Fruit fly (Drosophila melanogaster) whole organism, prepupa: Measurements from ENCODE around the gene SF2.
A peak's percentile ranks its signal among the peaks of the same experiment; 100 is the strongest.

Experiments used
- Blimp-1 ChIP-seq: fragments of 200-800 bp; sonication (Bioruptor generic); optimal IDR thresholded peaks from 3 replicates; lab custom pipeline; 2017; ENCODE audit warnings: missing biosample characterization, missing genetic modification characterization, mild to moderate bottlenecking, moderate library complexity, missing genetic modification reagents
- CG10631 ChIP-seq: fragments of 200-800 bp; sonication (Bioruptor generic); optimal IDR thresholded peaks from 2 replicates; lab custom pipeline; 2016; ENCODE audit warnings: missing biosample characterization, missing genetic modification characterization
- CG11294 ChIP-seq: fragments of 200-800 bp; sonication (Bioruptor generic); IDR thresholded peaks from 2 replicates; pipeline ENCODE4 v1.3.6; 2022; ENCODE audit warnings: missing biosample characterization, missing genetic modification characterization
- CG11902 ChIP-seq: fragments of 200-800 bp; sonication (Bioruptor generic); optimal IDR thresholded peaks from 3 replicates; lab custom pipeline; 2016; ENCODE audit warnings: missing biosample characterization, missing genetic modification characterization
- CG15336 ChIP-seq: fragments of 200-800 bp; sonication (Bioruptor generic); IDR thresholded peaks from 2 replicates; pipeline ENCODE4 v1.3.6; 2022; ENCODE audit warnings: missing biosample characterization, missing genetic modification characterization
- CG1621 ChIP-seq: fragments of 200-800 bp; sonication (Bioruptor generic); optimal IDR thresholded peaks from 3 replicates; lab custom pipeline; 2018; ENCODE audit warnings: missing biosample characterization, mild to moderate bottlenecking, missing genetic modification characterization
- CG16779 ChIP-seq: fragments of 200-800 bp; sonication (Bioruptor generic); optimal IDR thresholded peaks from 3 replicates; lab custom pipeline; 2017; ENCODE audit warnings: missing biosample characterization, mild to moderate bottlenecking, missing genetic modification characterization
- CG3032 ChIP-seq: fragments of 200-800 bp; optimal IDR thresholded peaks from 2 replicates; lab custom pipeline; 2019; ENCODE audit warnings: missing biosample characterization, mild to moderate bottlenecking, missing genetic modification characterization, moderate library complexity
- CG3919 ChIP-seq: fragments of 200-800 bp; sonication (Bioruptor generic); optimal IDR thresholded peaks from 3 replicates; lab custom pipeline; 2016; ENCODE audit warnings: missing biosample characterization, missing genetic modification characterization
- CG4318 ChIP-seq: fragments of 200-800 bp; sonication (Bioruptor generic); optimal IDR thresholded peaks from 3 replicates; lab custom pipeline; 2017; ENCODE audit warnings: missing biosample characterization, mild to moderate bottlenecking, missing genetic modification characterization
- CG6163 ChIP-seq: fragments of 200-800 bp; sonication (Bioruptor generic); IDR thresholded peaks from 3 replicates; pipeline ENCODE4 v1.3.6; 2022; ENCODE audit warnings: missing biosample characterization, missing genetic modification characterization
- CG6276 ChIP-seq: fragments of 200-800 bp; sonication (Bioruptor generic); optimal IDR thresholded peaks from 2 replicates; lab custom pipeline; 2017; ENCODE audit warnings: missing biosample characterization, mild to moderate bottlenecking, missing genetic modification characterization
- CG6792 ChIP-seq: fragments of 200-800 bp; sonication (Bioruptor generic); optimal IDR thresholded peaks from 3 replicates; lab custom pipeline; 2016; ENCODE audit warnings: missing biosample characterization, missing genetic modification characterization
- CG6808 ChIP-seq: fragments of 200-800 bp; sonication (Bioruptor generic); optimal IDR thresholded peaks from 3 replicates; lab custom pipeline; 2017; ENCODE audit warnings: missing biosample characterization, missing genetic modification characterization, mild to moderate bottlenecking, moderate library complexity, missing genetic modification reagents
- CG8119 ChIP-seq: fragments of 200-800 bp; sonication (Bioruptor generic); IDR thresholded peaks from 3 replicates; pipeline ENCODE4 v1.3.6; 2022; ENCODE audit warnings: missing biosample characterization, missing genetic modification characterization
- CG8632 ChIP-seq: fragments of 200-800 bp; sonication (Bioruptor generic); optimal IDR thresholded peaks from 3 replicates; lab custom pipeline; 2016; ENCODE audit warnings: missing biosample characterization, missing genetic modification characterization
- CG9139 ChIP-seq: fragments of 200-800 bp; sonication (Bioruptor generic); optimal IDR thresholded peaks from 3 replicates; lab custom pipeline; 2017; ENCODE audit warnings: missing biosample characterization, mild to moderate bottlenecking, missing genetic modification characterization
- Eip75B ChIP-seq: fragments of 200-800 bp; sonication (Bioruptor generic); optimal IDR thresholded peaks from 3 replicates; lab custom pipeline; 2016; ENCODE audit warnings: missing biosample characterization, missing genetic modification characterization
- Eip78C ChIP-seq: fragments of 200-800 bp; sonication (Bioruptor generic); peaks from one replicate; lab custom pipeline; 2016; ENCODE audit warnings: missing biosample characterization, missing genetic modification characterization
- Eip93F ChIP-seq: fragments of 200-800 bp; sonication (Bioruptor generic); optimal IDR thresholded peaks from 2 replicates; lab custom pipeline; 2016; ENCODE audit warnings: missing biosample characterization, mild to moderate bottlenecking, missing genetic modification characterization
- Ets21C ChIP-seq: fragments of 200-800 bp; sonication (Bioruptor generic); optimal IDR thresholded peaks from 3 replicates; lab custom pipeline; 2016; ENCODE audit warnings: missing biosample characterization, missing genetic modification characterization
- Hr39 ChIP-seq: fragments of 200-800 bp; sonication (Bioruptor generic); optimal IDR thresholded peaks from 2 replicates; lab custom pipeline; 2016; ENCODE audit warnings: missing biosample characterization, missing genetic modification characterization
- Hr4 ChIP-seq: fragments of 200-800 bp; sonication (Bioruptor generic); optimal IDR thresholded peaks from 3 replicates; lab custom pipeline; 2016; ENCODE audit warnings: missing biosample characterization, missing genetic modification characterization
- Lpt ChIP-seq: fragments of 200-800 bp; sonication (Bioruptor generic); optimal IDR thresholded peaks from 3 replicates; lab custom pipeline; 2016; ENCODE audit warnings: missing biosample characterization, missing genetic modification characterization
- Met ChIP-seq: fragments of 200-800 bp; sonication (Bioruptor generic); optimal IDR thresholded peaks from 3 replicates; lab custom pipeline; 2016; ENCODE audit warnings: missing biosample characterization, missing genetic modification characterization
- Smox ChIP-seq: fragments of 200-800 bp; sonication (Bioruptor generic); optimal IDR thresholded peaks from 3 replicates; lab custom pipeline; 2016; ENCODE audit warnings: missing biosample characterization, missing genetic modification characterization
- Sox15 ChIP-seq: fragments of 200-800 bp; sonication (Bioruptor generic); optimal IDR thresholded peaks from 3 replicates; lab custom pipeline; 2016; ENCODE audit warnings: missing biosample characterization, missing genetic modification characterization
- achi ChIP-seq: fragments of 200-800 bp; sonication (Bioruptor generic); optimal IDR thresholded peaks from 3 replicates; lab custom pipeline; 2016; ENCODE audit warnings: missing biosample characterization, missing genetic modification characterization
- acj6 ChIP-seq: fragments of 200-800 bp; sonication (Bioruptor generic); optimal IDR thresholded peaks from 3 replicates; lab custom pipeline; 2016; ENCODE audit warnings: missing biosample characterization, missing genetic modification characterization
- cyc ChIP-seq: fragments of 200-800 bp; sonication (Bioruptor generic); optimal IDR thresholded peaks from 3 replicates; lab custom pipeline; 2016; ENCODE audit warnings: missing biosample characterization, missing genetic modification characterization
- dsx ChIP-seq: fragments of 200-800 bp; optimal IDR thresholded peaks from 3 replicates; lab custom pipeline; 2019; ENCODE audit warnings: missing biosample characterization, mild to moderate bottlenecking, missing genetic modification characterization, moderate library complexity; ENCODE audit not compliant: poor library complexity, severe bottlenecking
- eg ChIP-seq: fragments of 200-800 bp; sonication (Bioruptor generic); IDR thresholded peaks from 3 replicates; pipeline ENCODE4 v1.3.6; 2022; ENCODE audit warnings: missing biosample characterization, missing genetic modification characterization
- esn ChIP-seq: fragments of 200-800 bp; sonication (Bioruptor generic); optimal IDR thresholded peaks from 2 replicates; lab custom pipeline; 2016; ENCODE audit warnings: missing biosample characterization, mild to moderate bottlenecking, missing genetic modification characterization, moderate library complexity
- fkh ChIP-seq: fragments of 200-800 bp; sonication (Bioruptor generic); optimal IDR thresholded peaks from 3 replicates; lab custom pipeline; 2017; ENCODE audit warnings: missing biosample characterization, mild to moderate bottlenecking, missing genetic modification characterization, moderate library complexity
- lz ChIP-seq: fragments of 200-800 bp; sonication (Bioruptor generic); optimal IDR thresholded peaks from 3 replicates; lab custom pipeline; 2016; ENCODE audit warnings: missing biosample characterization, missing genetic modification characterization
- net ChIP-seq: fragments of 200-800 bp; sonication (Bioruptor generic); optimal IDR thresholded peaks from 3 replicates; lab custom pipeline; 2016; ENCODE audit warnings: missing biosample characterization, missing genetic modification characterization
- pdm3 ChIP-seq: fragments of 200-800 bp; sonication (Bioruptor generic); optimal IDR thresholded peaks from 3 replicates; lab custom pipeline; 2016; ENCODE audit warnings: missing biosample characterization, missing genetic modification characterization
- spab ChIP-seq: fragments of 200-800 bp; sonication (Bioruptor generic); optimal IDR thresholded peaks from 2 replicates; lab custom pipeline; 2017; ENCODE audit warnings: missing biosample characterization, mild to moderate bottlenecking, missing genetic modification characterization, missing genetic modification reagents
- ss ChIP-seq, 2 experiments: fragments of 200-800 bp; sonication (Bioruptor generic); optimal IDR thresholded peaks; 2 replicates in 1 of 2; 3 replicates in 1 of 2; lab custom pipeline; 2017 to 2018; ENCODE audit warnings: mild to moderate bottlenecking in 2 of 2, missing biosample characterization in 2 of 2, missing genetic modification characterization in 2 of 2, moderate library complexity in 1 of 2

Gene SF2

dm6 chr3R:16348289-16348688 is 6.5 kb upstream of the SF2 start:
- TF ChIP-seq esn (GFP tag; lab: Kevin White, UChicago) (no peak), Met (no peak), pdm3 (no peak), Hr39 (GFP tag; lab: Kevin White, UChicago) (no peak), net (GFP tag; lab: Kevin White, UChicago) (no peak), dsx (no peak), Blimp-1 (GFP tag; lab: Kevin White, UChicago) (no peak), CG6276 (no peak), CG3919 (GFP tag; lab: Kevin White, UChicago) (no peak)

dm6 chr3R:16347626-16348264 is 6.0 kb upstream of the SF2 start:
- TF ChIP-seq Eip75B (GFP tag; lab: Kevin White, UChicago) (no peak), fkh (peak; percentile 53), CG6808 (GFP tag; lab: Kevin White, UChicago) (no peak), Hr39 (GFP tag; lab: Kevin White, UChicago) (no peak), cyc (GFP tag; lab: Kevin White, UChicago) (no peak), CG6792 (GFP tag; lab: Kevin White, UChicago) (no peak), Hr4 (GFP tag; lab: Kevin White, UChicago) (no peak), CG11902 (GFP tag; lab: Kevin White, UChicago) (no peak)
- TF ChIP-seq, all 60 proteins: peak for 1

dm6 chr3R:16340610-16341009 is 1.2 kb downstream of the SF2 start:
- TF ChIP-seq CG4318 (GFP tag; lab: Kevin White, UChicago) (no peak), achi (GFP tag; lab: Kevin White, UChicago) (no peak), CG15336 (GFP tag; lab: Robert Waterston, UW) (0 out of 2 replicates have a peak, but pooled peaks have one; percentile 28), Sox15 (GFP tag; lab: Kevin White, UChicago) (no peak), CG1621 (tag; lab: Kevin White, UChicago) (peak; percentile 6), CG3919 (GFP tag; lab: Kevin White, UChicago) (peak; percentile 2), CG3032 (tag; lab: Kevin White, UChicago) (peak; percentile 10), Smox (GFP tag; lab: Kevin White, UChicago) (no peak), spab (GFP tag; lab: Kevin White, UChicago) (peak; percentile 25), CG9139 (GFP tag; lab: Kevin White, UChicago) (peak; percentile 34), CG6163 (GFP tag; lab: Robert Waterston, UW) (peak; percentile 53; the same call in 1 of the 3 replicates), eg (peak; percentile 60; the same call in 2 of the 3 replicates), CG6808 (GFP tag; lab: Kevin White, UChicago) (peak; percentile 42), ss (GFP tag; optimal IDR thresholded peaks at IDR 0.05; lab: Kevin White, UChicago) (peak in 1 of 2 experiments; percentile 80), CG11294 (GFP tag; lab: Robert Waterston, UW) (0 out of 2 replicates have a peak, but pooled peaks have one; percentile 8), Eip78C (peak; percentile 71), CG8632 (GFP tag; lab: Kevin White, UChicago) (no peak)

DNA sequence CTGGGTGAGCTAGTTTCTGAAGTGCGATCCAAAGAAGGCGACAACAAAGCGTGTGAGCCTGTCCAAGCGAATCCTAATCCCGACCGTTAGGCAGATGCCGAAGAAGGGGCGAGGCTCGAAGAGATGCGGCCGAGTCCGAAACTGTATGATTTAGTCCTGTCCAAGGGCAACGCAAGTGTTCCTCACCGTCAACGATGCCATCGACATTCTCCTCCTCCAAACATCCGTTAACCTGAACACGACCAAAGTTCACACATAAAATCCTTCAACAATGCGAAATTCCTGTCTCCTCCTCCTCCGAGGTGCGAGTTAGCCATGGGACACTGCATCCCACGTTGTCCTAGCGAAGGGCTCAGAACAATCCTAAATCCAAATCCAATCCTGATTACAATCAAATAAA is 2.3 kb downstream of the SF2 start, which contains the start of gene Sulf1:
TSS of gene Sulf1 (minus strand) at position 101 of the 400 bp plus-strand sequence.
- no peak for TF ChIP-seq Sox15 (GFP tag; lab: Kevin White, UChicago)
- TF ChIP-seq CG6808 (GFP tag; lab: Kevin White, UChicago): no peak
- no peak for TF ChIP-seq Ets21C
- TF ChIP-seq Eip93F (GFP tag; lab: Kevin White, UChicago): no peak
- TF ChIP-seq CG11294 (GFP tag; lab: Robert Waterston, UW): no peak
- TF ChIP-seq CG8119: no peak
- TF ChIP-seq acj6 (GFP tag; lab: Kevin White, UChicago): no peak
- TF ChIP-seq Lpt: no peak
- TF ChIP-seq lz (GFP tag; lab: Kevin White, UChicago): no peak
- no peak for TF ChIP-seq CG15336 (GFP tag; lab: Robert Waterston, UW)
- no peak for TF ChIP-seq CG8632 (GFP tag; lab: Kevin White, UChicago)
- no peak for TF ChIP-seq CG16779 (tag; lab: Kevin White, UChicago)
- no peak for TF ChIP-seq esn (GFP tag; lab: Kevin White, UChicago)
- no peak for TF ChIP-seq CG10631 (GFP tag; lab: Kevin White, UChicago)
- TF ChIP-seq, all 60 proteins: peak for 0
